Worm (Caenorhabditis elegans) whole organism, L1 larva: ENCODE measurements around the gene nas-10.

Experiments used
- ceh-82 ChIP-seq, 3 experiments: fragments of 150-350 bp in 1 of 3; sonication (generic microtip) in 2 of 3; optimal IDR thresholded peaks; 2 replicates each; lab custom pipeline; 2014 to 2017; ENCODE audit warnings: missing biosample characterization in 3 of 3, missing genetic modification characterization in 3 of 3
- ces-1 ChIP-seq: fragments of 150-350 bp; optimal IDR thresholded peaks from 2 replicates; lab custom pipeline; 2014; ENCODE audit warnings: missing biosample characterization, missing genetic modification reagents, missing genetic modification characterization
- egl-27 ChIP-seq, 2 experiments: fragments of 150-350 bp in 1 of 2; sonication (generic microtip); optimal IDR thresholded peaks; 3 replicates each; lab custom pipeline; 2017 to 2018; ENCODE audit warnings: missing biosample characterization in 2 of 2, missing genetic modification characterization in 2 of 2, missing genetic modification reagents in 2 of 2
- fkh-10 ChIP-seq: sonication (generic microtip); optimal IDR thresholded peaks from 2 replicates; lab custom pipeline; 2017; ENCODE audit warnings: missing biosample characterization, missing genetic modification reagents, missing genetic modification characterization
- jun-1 ChIP-seq: fragments of 150-350 bp; optimal IDR thresholded peaks from 2 replicates; lab custom pipeline; 2014; ENCODE audit warnings: missing biosample characterization, missing genetic modification reagents, missing genetic modification characterization
- mdl-1 ChIP-seq, 2 experiments: fragments of 150-350 bp; optimal IDR thresholded peaks; 2 replicates each; lab custom pipeline; 2014 to 2017; ENCODE audit warnings: missing biosample characterization in 2 of 2, missing genetic modification characterization in 2 of 2, inconsistent platforms in 1 of 2
- nhr-12 ChIP-seq: sonication (generic microtip); optimal IDR thresholded peaks from 2 replicates; lab custom pipeline; 2017; ENCODE audit warnings: missing biosample characterization, missing genetic modification characterization
- nhr-20 ChIP-seq: sonication (generic microtip); optimal IDR thresholded peaks from 2 replicates; lab custom pipeline; 2016; ENCODE audit warnings: mild to moderate bottlenecking, missing genetic modification characterization, missing compliant biosample characterization
- nhr-237 ChIP-seq: fragments of 150-350 bp; optimal IDR thresholded peaks from 2 replicates; lab custom pipeline; 2014; ENCODE audit warnings: missing biosample characterization, missing genetic modification characterization
- pqm-1 ChIP-seq: sonication (generic microtip); optimal IDR thresholded peaks from 3 replicates; lab custom pipeline; 2017; ENCODE audit warnings: missing biosample characterization, missing genetic modification characterization
- skn-1 ChIP-seq: fragments of 150-350 bp; optimal IDR thresholded peaks from 2 replicates; lab custom pipeline; 2014; ENCODE audit warnings: missing biosample characterization, missing genetic modification characterization
- unc-62 ChIP-seq: fragments of 150-350 bp; optimal IDR thresholded peaks from 2 replicates; lab custom pipeline; 2014; ENCODE audit warnings: missing biosample characterization, missing genetic modification reagents, missing genetic modification characterization
- ztf-11 ChIP-seq, 2 experiments: sonication (generic microtip); optimal IDR thresholded peaks; 2 replicates each; lab custom pipeline; 2016 to 2017; ENCODE audit warnings: missing genetic modification characterization in 2 of 2, missing biosample characterization in 1 of 2, missing compliant biosample characterization in 1 of 2
- ztf-4 ChIP-seq: fragments of 150-350 bp; optimal IDR thresholded peaks from 2 replicates; lab custom pipeline; 2014; ENCODE audit warnings: missing biosample characterization, missing genetic modification characterization

ce11 chrX:10965508-10965907 lies 2.2 kb upstream of the nas-10 start:
- TF ChIP-seq pqm-1 (tag; lab: Kevin White, UChicago) (no peak), mdl-1 (tag; optimal IDR thresholded peaks at IDR 0.05; lab: Kevin White, UChicago) (no peak), ztf-4 (no peak), nhr-20 (tag; lab: Kevin White, UChicago) (no peak), skn-1 (tag; lab: Kevin White, UChicago) (no peak), ces-1 (no peak), nhr-237 (tag; lab: Kevin White, UChicago) (no peak), ceh-82 (tag; optimal IDR thresholded peaks at IDR 0.05; lab: Kevin White, UChicago) (no peak), nhr-12 (tag; lab: Kevin White, UChicago) (no peak), fkh-10 (GFP tag; lab: Kevin White, UChicago) (no peak), egl-27 (tag; optimal IDR thresholded peaks at IDR 0.05; lab: Kevin White, UChicago) (no peak), ztf-11 (tag; optimal IDR thresholded peaks at IDR 0.05; lab: Kevin White, UChicago) (no peak), unc-62 (no peak), jun-1 (tag; lab: Kevin White, UChicago) (no peak)
